Worm (Caenorhabditis elegans) whole organism, early embryonic: ENCODE measurements around the gene F14H3.6.

Experiments used
- B0310.2 ChIP-seq: sonication (generic microtip); optimal IDR thresholded peaks from 2 replicates; lab custom pipeline; 2016; ENCODE audit warnings: mild to moderate bottlenecking, missing genetic modification characterization, missing compliant biosample characterization
- F13C5.2 ChIP-seq: sonication (generic microtip); optimal IDR thresholded peaks from 2 replicates; lab custom pipeline; 2017; ENCODE audit warnings: mild to moderate bottlenecking, missing genetic modification characterization, inconsistent platforms, missing compliant biosample characterization
- aly-1 ChIP-seq: sonication (generic microtip); optimal IDR thresholded peaks from 2 replicates; lab custom pipeline; 2016; ENCODE audit warnings: missing genetic modification characterization, missing compliant biosample characterization
- ama-1 ChIP-seq: fragments of 150-350 bp; optimal IDR thresholded peaks from 2 replicates; lab custom pipeline; 2014
- ceh-13 ChIP-seq: fragments of 200-800 bp; sonication (Bioruptor generic); optimal IDR thresholded peaks from 2 replicates; lab custom pipeline; 2018; ENCODE audit warnings: mild to moderate bottlenecking, missing genetic modification characterization, missing compliant biosample characterization
- ceh-36 ChIP-seq: sonication (generic microtip); optimal IDR thresholded peaks from 2 replicates; lab custom pipeline; 2016; ENCODE audit warnings: missing genetic modification characterization, inconsistent platforms, missing compliant biosample characterization
- ets-7 ChIP-seq: sonication (generic microtip); optimal IDR thresholded peaks from 2 replicates; lab custom pipeline; 2016; ENCODE audit warnings: missing genotype, missing genetic modification characterization, missing compliant biosample characterization
- flt-1 ChIP-seq: fragments of 200-800 bp; sonication (Bioruptor generic); IDR thresholded peaks from 2 replicates; pipeline ENCODE4 v1.3.6; 2022; ENCODE audit warnings: missing genetic modification characterization, missing compliant biosample characterization
- hmbx-1 ChIP-seq: sonication (generic microtip); optimal IDR thresholded peaks from 2 replicates; lab custom pipeline; 2016; ENCODE audit warnings: mild to moderate bottlenecking, missing genetic modification characterization, missing compliant biosample characterization
- hmg-4 ChIP-seq: fragments of 200-800 bp; sonication (Bioruptor generic); optimal IDR thresholded peaks from 2 replicates; lab custom pipeline; 2018; ENCODE audit warnings: mild to moderate bottlenecking, missing genetic modification characterization, missing compliant biosample characterization
- hnd-1 ChIP-seq: sonication (generic microtip); optimal IDR thresholded peaks from 2 replicates; lab custom pipeline; 2016; ENCODE audit warnings: missing genetic modification characterization, missing compliant biosample characterization
- pes-1 ChIP-seq: fragments of 200-800 bp; sonication (Bioruptor generic); IDR thresholded peaks from 2 replicates; pipeline ENCODE4 v1.3.6; 2022; ENCODE audit warnings: missing genetic modification reagents, missing genetic modification characterization, missing compliant biosample characterization
- scrt-1 ChIP-seq: fragments of 200-800 bp; sonication (Bioruptor generic); IDR thresholded peaks from 2 replicates; pipeline ENCODE4 v1.3.6; 2022; ENCODE audit warnings: missing genetic modification characterization, missing compliant biosample characterization
- sea-1 ChIP-seq: fragments of 200-800 bp; sonication (Bioruptor generic); conservative IDR thresholded peaks from 2 replicates; pipeline ENCODE4 v1.3.6; 2022; ENCODE audit warnings: missing genetic modification characterization, missing compliant biosample characterization
- tbx-11 ChIP-seq: fragments of 200-800 bp; sonication (Bioruptor generic); IDR thresholded peaks from 2 replicates; pipeline ENCODE4 v1.3.6; 2022; ENCODE audit warnings: missing genetic modification characterization, missing compliant biosample characterization
- tbx-37 ChIP-seq: fragments of 200-800 bp; sonication (Bioruptor generic); conservative IDR thresholded peaks from 2 replicates; pipeline ENCODE4 v1.3.6; 2022; ENCODE audit warnings: missing genetic modification reagents, missing genetic modification characterization, missing compliant biosample characterization
- tra-4 ChIP-seq: sonication (generic microtip); optimal IDR thresholded peaks from 2 replicates; lab custom pipeline; 2017; ENCODE audit warnings: missing genetic modification characterization, missing compliant biosample characterization

The F14H3.6 gene

ce11 chrV:16015652-16016051 is 43.0 kb downstream of the F14H3.6 start, which contains the start of gene str-232:
str-232 (minus strand) TSS chrV:16015752.
- TF ChIP-seq hnd-1 (tag; lab: Kevin White, UChicago) (no peak), tbx-11 (GFP tag; lab: Robert Waterston, UW) (no peak), ceh-13 (GFP tag; lab: Kevin White, UChicago) (no peak), scrt-1 (GFP tag; lab: Robert Waterston, UW) (no peak), ets-7 (tag; lab: Kevin White, UChicago) (no peak), sea-1 (no peak), flt-1 (no peak), ceh-36 (no peak), hmg-4 (GFP tag; lab: Kevin White, UChicago) (no peak), hmbx-1 (no peak), tbx-37 (no peak), ama-1 (lab: Kevin White, UChicago) (no peak), tra-4 (tag; lab: Kevin White, UChicago) (no peak), F13C5.2 (tag; lab: Kevin White, UChicago) (no peak), aly-1 (tag; lab: Kevin White, UChicago) (no peak), pes-1 (GFP tag; lab: Robert Waterston, UW) (no peak), B0310.2 (tag; lab: Kevin White, UChicago) (no peak)

ce11 chrV:16009564-16009963 is 49.1 kb downstream of the F14H3.6 start, which contains the start of gene str-233:
str-233 (minus strand) TSS chrV:16009664.
- TF ChIP-seq tra-4 (tag; lab: Kevin White, UChicago), result no peak
- no peak for TF ChIP-seq hnd-1 (tag; lab: Kevin White, UChicago)
- TF ChIP-seq tbx-37, result no peak
- no peak for TF ChIP-seq ama-1 (lab: Kevin White, UChicago)
- no peak for TF ChIP-seq hmbx-1
- TF ChIP-seq aly-1 (tag; lab: Kevin White, UChicago), result no peak
- TF ChIP-seq ceh-13 (GFP tag; lab: Kevin White, UChicago), result no peak
- no peak for TF ChIP-seq ceh-36

- TF ChIP-seq pes-1 (GFP tag; lab: Robert Waterston, UW) (no peak), aly-1 (tag; lab: Kevin White, UChicago) (no peak), ceh-13 (GFP tag; lab: Kevin White, UChicago) (no peak), scrt-1 (GFP tag; lab: Robert Waterston, UW) (no peak), hnd-1 (tag; lab: Kevin White, UChicago) (no peak)
Observed at ce11 chrV:16007505-16007904, 51.2 kb downstream of the F14H3.6 start, which contains the start of gene str-231. str-231 (minus strand) TSS chrV:16007605.
